Fruit fly (Drosophila melanogaster): ENCODE measurements around the gene dome.

- TF ChIP-seq Eip93F (GFP tag; optimal IDR thresholded peaks at IDR 0.05) (no peak), Ets21C (GFP tag; optimal IDR thresholded peaks at IDR 0.05) (no peak), CG8319 (GFP tag; optimal IDR thresholded peaks at IDR 0.05) (no peak), salr (GFP tag; optimal IDR thresholded peaks at IDR 0.05) (no peak), CG34406 (GFP tag; optimal IDR thresholded peaks at IDR 0.05) (no peak), dac (GFP tag; optimal IDR thresholded peaks at IDR 0.05) (no peak), CG6163 (GFP tag; IDR thresholded peaks at IDR 0.05) (0 out of 3 replicates have a peak, but pooled peaks have one; percentile 24), CG16779 (tag; optimal IDR thresholded peaks at IDR 0.05) (no peak), CG3919 (GFP tag; optimal IDR thresholded peaks at IDR 0.05) (no peak), Sox14 (GFP tag; optimal IDR thresholded peaks at IDR 0.05) (peak; percentile 48)
These were observed 14.0 kb upstream of the dome start for dm6 chrX:19697255-19697877.
